Worm (Caenorhabditis elegans): Measurements from ENCODE around the gene dab-1.

Gene dab-1

ce11 chrII:8222309-8223065, at the start of gene dab-1 (continued):
- TF ChIP-seq grh-1 (GFP tag; IDR thresholded peaks at IDR 0.05) = no peak
- TF ChIP-seq mef-2 (tag; optimal IDR thresholded peaks at IDR 0.05) = no peak
- no peak for TF ChIP-seq nhr-76 (tag; optimal IDR thresholded peaks at IDR 0.05)
- peak; percentile 0 for TF ChIP-seq tbx-2 (tag; optimal IDR thresholded peaks at IDR 0.05)
- no peak for TF ChIP-seq fkh-4 (tag; optimal IDR thresholded peaks at IDR 0.05; ENCODE audit: borderline replicate concordance)
- peak in 1 of 2 experiments; percentile 51 for TF ChIP-seq lsy-2 (tag; optimal IDR thresholded peaks at IDR 0.05)
- TF ChIP-seq unc-30 (tag; optimal IDR thresholded peaks at IDR 0.05) = no peak
- TF ChIP-seq lin-13 (GFP tag; optimal IDR thresholded peaks at IDR 0.05) = no peak
- no peak for TF ChIP-seq ceh-88 (GFP tag; IDR thresholded peaks at IDR 0.05)
- TF ChIP-seq egl-13 (tag; optimal IDR thresholded peaks at IDR 0.05) = no peak
- TF ChIP-seq sox-4 (tag; optimal IDR thresholded peaks at IDR 0.05) = no peak
- no peak for TF ChIP-seq fkh-10 (GFP tag; optimal IDR thresholded peaks at IDR 0.05)
- no peak for TF ChIP-seq efl-3 (GFP tag; optimal IDR thresholded peaks at IDR 0.05)
- TF ChIP-seq lin-35 (GFP tag; optimal IDR thresholded peaks at IDR 0.05) = peak in 1 of 2 experiments; percentile 58
- no peak for TF ChIP-seq pax-3 (tag; optimal IDR thresholded peaks at IDR 0.05)
- TF ChIP-seq elt-2 (tag; optimal IDR thresholded peaks at IDR 0.05) = no peak
- TF ChIP-seq sptf-1 (tag; optimal IDR thresholded peaks at IDR 0.05) = no peak
- TF ChIP-seq efl-1 (optimal IDR thresholded peaks at IDR 0.05) = peak; percentile 4 to 11
- peak in 1 of 2 experiments; percentile 69 for TF ChIP-seq efl-1 (GFP tag; optimal IDR thresholded peaks at IDR 0.05 in 1 of 2)
- TF ChIP-seq fkh-8 (tag; optimal IDR thresholded peaks at IDR 0.05) = no peak
- no peak for TF ChIP-seq unc-62 (GFP tag; optimal IDR thresholded peaks at IDR 0.05)
- no peak for TF ChIP-seq jun-1 (tag; optimal IDR thresholded peaks at IDR 0.05)
- TF ChIP-seq tlp-1 (tag; optimal IDR thresholded peaks at IDR 0.05) = no peak
- TF ChIP-seq mab-9 (GFP tag; IDR thresholded peaks at IDR 0.05) = no peak
- TF ChIP-seq ama-1 (optimal IDR thresholded peaks at IDR 0.05) = no peak
- no peak for TF ChIP-seq nhr-28 (tag; optimal IDR thresholded peaks at IDR 0.05)
- TF ChIP-seq lin-14 (GFP tag; optimal IDR thresholded peaks at IDR 0.05) = peak; percentile 73
- no peak for TF ChIP-seq unc-86 (tag; optimal IDR thresholded peaks at IDR 0.05)
- no peak for TF ChIP-seq swsn-7 (tag; optimal IDR thresholded peaks at IDR 0.05)
- TF ChIP-seq Y116A8C.19 (tag; optimal IDR thresholded peaks at IDR 0.05; ENCODE audit: borderline replicate concordance) = no peak
- TF ChIP-seq C16A3.4 (tag; optimal IDR thresholded peaks at IDR 0.05) = no peak
- TF ChIP-seq pqm-1 (tag; optimal IDR thresholded peaks at IDR 0.05) = no peak
- no peak for TF ChIP-seq dpl-1 (GFP tag; optimal IDR thresholded peaks at IDR 0.05)

- TF ChIP-seq nhr-11 (tag; optimal IDR thresholded peaks at IDR 0.05) (no peak), ces-1 (GFP tag; optimal IDR thresholded peaks at IDR 0.05) (no peak), fos-1 (tag; optimal IDR thresholded peaks at IDR 0.05) (no peak), sptf-1 (tag; optimal IDR thresholded peaks at IDR 0.05) (no peak), skn-1 (tag; optimal IDR thresholded peaks at IDR 0.05) (no peak)
Observed at ce11 chrII:8173449-8173848, 48.7 kb upstream of the dab-1 start, which contains the start of the genes decr-1.3 and T05C12.1. Gene decr-1.3, minus strand, starts transcription at chrII:8173549. Gene T05C12.1, plus strand, starts transcription at chrII:8173680.

ce11 chrII:8174148-8174547, 48.0 kb upstream of the dab-1 start:
- TF ChIP-seq lin-15B (tag; optimal IDR thresholded peaks at IDR 0.05) (no peak), grh-1 (GFP tag; IDR thresholded peaks at IDR 0.05) (no peak), ztf-4 (tag; optimal IDR thresholded peaks at IDR 0.05) (no peak), lin-35 (GFP tag; optimal IDR thresholded peaks at IDR 0.05) (no peak), nhr-77 (tag; optimal IDR thresholded peaks at IDR 0.05) (no peak), pax-3 (tag; optimal IDR thresholded peaks at IDR 0.05) (no peak), fkh-4 (tag; optimal IDR thresholded peaks at IDR 0.05; ENCODE audit: borderline replicate concordance) (no peak), nhr-20 (tag; optimal IDR thresholded peaks at IDR 0.05) (no peak), aha-1 (tag; optimal IDR thresholded peaks at IDR 0.05) (no peak), Y116A8C.19 (tag; optimal IDR thresholded peaks at IDR 0.05; ENCODE audit: borderline replicate concordance) (no peak), unc-130 (tag; optimal IDR thresholded peaks at IDR 0.05) (no peak), pqm-1 (tag; optimal IDR thresholded peaks at IDR 0.05) (no peak), nhr-71 (tag; optimal IDR thresholded peaks at IDR 0.05) (no peak), alr-1 (tag; optimal IDR thresholded peaks at IDR 0.05; ENCODE audit: borderline replicate concordance) (no peak), nhr-12 (tag; optimal IDR thresholded peaks at IDR 0.05) (no peak), ama-1 (optimal IDR thresholded peaks at IDR 0.05) (no peak), sox-4 (tag; optimal IDR thresholded peaks at IDR 0.05) (no peak)
